Worm (Caenorhabditis elegans): ENCODE measurements around the gene spp-13.

- TF ChIP-seq saeg-2 (GFP tag; IDR thresholded peaks at IDR 0.05) (no peak), aha-1 (tag) (no peak)
These were observed 1.5 kb downstream of the spp-13 start, which contains the start of gene ced-8 for ce11 chrX:8416819-8417218.

Data from whole organism, L4 larva.